Fruit fly (Drosophila melanogaster) whole organism, adult: ENCODE results near the gene CG45487.

ENCODE experiments used
- CG11617 ChIP-seq: fragments of 200-800 bp; sonication (Bioruptor generic); optimal IDR thresholded peaks from 2 replicates; lab custom pipeline; 2017; ENCODE audit warnings: mild to moderate bottlenecking, missing biosample characterization, missing genetic modification reagents, missing genetic modification characterization
- CG12768 ChIP-seq: fragments of 200-800 bp; sonication (Bioruptor generic); optimal IDR thresholded peaks from 2 replicates; lab custom pipeline; 2017; ENCODE audit warnings: missing biosample characterization, missing genetic modification characterization, mild to moderate bottlenecking, moderate library complexity, missing genetic modification reagents
- CG7045 ChIP-seq: fragments of 200-800 bp; sonication (Bioruptor generic); optimal IDR thresholded peaks from 2 replicates; lab custom pipeline; 2017; ENCODE audit warnings: missing biosample characterization, mild to moderate bottlenecking, missing genetic modification characterization
- Hr96 ChIP-seq: fragments of 200-800 bp; sonication (Bioruptor generic); optimal IDR thresholded peaks from 2 replicates; lab custom pipeline; 2016; ENCODE audit warnings: missing biosample characterization, missing genetic modification characterization
- Mnt ChIP-seq: fragments of 200-800 bp; sonication (Bioruptor generic); optimal IDR thresholded peaks from 2 replicates; lab custom pipeline; 2016; ENCODE audit warnings: missing biosample characterization, mild to moderate bottlenecking, missing genetic modification characterization
- bab1 ChIP-seq: fragments of 200-800 bp; sonication (Bioruptor generic); optimal IDR thresholded peaks from 3 replicates; lab custom pipeline; 2019; ENCODE audit warnings: missing biosample characterization, mild to moderate bottlenecking, missing genetic modification characterization, moderate library complexity
- cnc ChIP-seq, 2 experiments: fragments of >200 bp; optimal IDR thresholded peaks; 2 replicates each; lab custom pipeline; 2017
- kay ChIP-seq: fragments of 200-800 bp; sonication (Bioruptor generic); peaks from one replicate; lab custom pipeline; 2016; ENCODE audit warnings: missing biosample characterization, missing genetic modification characterization, borderline replicate concordance
- ovo ChIP-seq: fragments of 200-800 bp; sonication (Bioruptor generic); optimal IDR thresholded peaks from 2 replicates; lab custom pipeline; 2016; ENCODE audit warnings: missing biosample characterization, missing genetic modification characterization
- pad ChIP-seq: fragments of 200-800 bp; sonication (Bioruptor generic); optimal IDR thresholded peaks from 3 replicates; lab custom pipeline; 2017; ENCODE audit warnings: missing biosample characterization, missing genetic modification characterization, mild to moderate bottlenecking, moderate library complexity, missing genetic modification reagents
- tj ChIP-seq: fragments of 200-800 bp; sonication (Bioruptor generic); optimal IDR thresholded peaks from 3 replicates; lab custom pipeline; 2017; ENCODE audit warnings: missing biosample characterization, mild to moderate bottlenecking, missing genetic modification characterization, moderate library complexity
- toe ChIP-seq: fragments of 200-800 bp; sonication (Bioruptor generic); optimal IDR thresholded peaks from 2 replicates; lab custom pipeline; 2016; ENCODE audit warnings: missing biosample characterization, missing genetic modification characterization

DNA sequence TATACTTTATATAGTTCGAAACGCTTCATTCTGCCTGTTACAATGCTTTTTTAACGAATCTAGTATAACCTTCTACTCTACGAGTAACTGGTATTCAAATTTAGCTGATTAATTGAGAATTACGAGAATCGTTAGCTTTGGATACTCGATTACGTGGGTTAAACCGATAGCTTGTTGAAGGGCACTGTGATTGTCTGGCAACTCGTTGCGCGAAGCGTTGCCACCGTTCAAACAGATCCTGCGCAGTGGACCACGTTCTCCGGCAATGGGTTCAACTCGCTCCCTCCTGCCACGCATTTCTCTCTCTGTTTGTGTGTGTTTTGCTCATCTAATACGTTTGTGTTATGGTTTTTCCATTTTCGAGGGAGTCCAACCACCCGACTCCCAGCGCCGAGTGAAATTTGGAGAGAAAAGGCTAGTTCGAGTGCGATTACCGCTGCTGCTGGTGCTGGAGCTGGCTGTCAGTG, 45.8 kb upstream of the CG45487 start, which contains the start of gene Nep3:
- TF ChIP-seq Mnt (GFP tag; lab: Kevin White, UChicago) (no peak), pad (no peak), CG7045 (GFP tag; lab: Kevin White, UChicago) (no peak), CG11617 (GFP tag; lab: Kevin White, UChicago) (no peak), bab1 (no peak), Hr96 (GFP tag; lab: Kevin White, UChicago) (no peak), CG12768 (no peak), tj (GFP tag; lab: Kevin White, UChicago) (no peak), cnc (optimal IDR thresholded peaks at IDR 0.05; lab: Kevin White, UChicago) (no peak), kay (no peak), ovo (GFP tag; lab: Kevin White, UChicago) (no peak), toe (GFP tag; lab: Kevin White, UChicago) (no peak)
